Fruit fly (Drosophila melanogaster) whole organism, embryonic: Measurements from ENCODE around the gene CG6230.

Experiments
- Ada2b ChIP-seq: fragments of 200-800 bp; sonication (Bioruptor generic); IDR thresholded peaks from 2 replicates; pipeline ENCODE4 v1.3.6; 2022; ENCODE audit warnings: missing biosample characterization, missing genetic modification characterization
- Asciz ChIP-seq: fragments of 200-800 bp; sonication (Bioruptor generic); optimal IDR thresholded peaks from 2 replicates; lab custom pipeline; 2017; ENCODE audit warnings: missing biosample characterization, mild to moderate bottlenecking, missing genetic modification characterization, missing genetic modification reagents
- CG10267 ChIP-seq: fragments of 200-800 bp; sonication (Bioruptor generic); optimal IDR thresholded peaks from 2 replicates; lab custom pipeline; 2018; ENCODE audit warnings: missing biosample characterization, mild to moderate bottlenecking, missing genetic modification characterization, moderate library complexity
- CG11504 ChIP-seq: fragments of 200-800 bp; sonication (Bioruptor generic); optimal IDR thresholded peaks from 3 replicates; lab custom pipeline; 2019; ENCODE audit warnings: missing biosample characterization, mild to moderate bottlenecking, missing genetic modification characterization, moderate library complexity
- CG11723 ChIP-seq: fragments of 200-800 bp; sonication (Bioruptor generic); optimal IDR thresholded peaks from 2 replicates; lab custom pipeline; 2017; ENCODE audit warnings: missing biosample characterization, mild to moderate bottlenecking, missing genetic modification characterization
- CG12071 ChIP-seq: fragments of 200-800 bp; sonication (Bioruptor generic); optimal IDR thresholded peaks from 3 replicates; lab custom pipeline; 2018; ENCODE audit warnings: missing biosample characterization, mild to moderate bottlenecking, missing genetic modification characterization
- CG14965 ChIP-seq: fragments of 200-800 bp; sonication (Bioruptor generic); optimal IDR thresholded peaks from 2 replicates; lab custom pipeline; 2016; ENCODE audit warnings: missing biosample characterization, missing genetic modification characterization, borderline replicate concordance
- CG1602 ChIP-seq: fragments of 200-800 bp; sonication (Bioruptor generic); optimal IDR thresholded peaks from 3 replicates; lab custom pipeline; 2016; ENCODE audit warnings: missing biosample characterization, missing genetic modification characterization
- CG16815 ChIP-seq: fragments of 200-800 bp; sonication (Bioruptor generic); optimal IDR thresholded peaks from 3 replicates; lab custom pipeline; 2017; ENCODE audit warnings: missing biosample characterization, mild to moderate bottlenecking, missing genetic modification characterization
- CG17912 ChIP-seq: fragments of 200-800 bp; sonication (Bioruptor generic); optimal IDR thresholded peaks from 2 replicates; lab custom pipeline; 2018; ENCODE audit warnings: missing biosample characterization, mild to moderate bottlenecking, missing genetic modification characterization
- CG2712 ChIP-seq: fragments of 200-800 bp; optimal IDR thresholded peaks from 3 replicates; lab custom pipeline; 2019; ENCODE audit warnings: missing biosample characterization, mild to moderate bottlenecking, missing genetic modification characterization, moderate library complexity
- CG3065 ChIP-seq: fragments of 200-800 bp; sonication (Bioruptor generic); optimal IDR thresholded peaks from 2 replicates; lab custom pipeline; 2016; ENCODE audit warnings: missing biosample characterization, missing genetic modification characterization
- CG31365 ChIP-seq: fragments of 200-800 bp; sonication (Bioruptor generic); optimal IDR thresholded peaks from 2 replicates; lab custom pipeline; 2018; ENCODE audit warnings: missing biosample characterization, mild to moderate bottlenecking, missing genetic modification characterization
- CG3838 ChIP-seq: fragments of 200-800 bp; sonication (Bioruptor generic); optimal IDR thresholded peaks from 3 replicates; lab custom pipeline; 2016; ENCODE audit warnings: missing biosample characterization, missing genetic modification characterization
- CG4820 ChIP-seq: fragments of 200-800 bp; sonication (Bioruptor generic); optimal IDR thresholded peaks from 3 replicates; lab custom pipeline; 2016; ENCODE audit warnings: missing biosample characterization, missing genetic modification characterization
- CG5180 ChIP-seq: fragments of 200-800 bp; sonication (Bioruptor generic); optimal IDR thresholded peaks from 3 replicates; lab custom pipeline; 2017; ENCODE audit warnings: missing biosample characterization, missing genetic modification characterization, mild to moderate bottlenecking, moderate library complexity, missing genetic modification reagents
- CG6175 ChIP-seq: fragments of 200-800 bp; sonication (Bioruptor generic); IDR thresholded peaks from 3 replicates; pipeline ENCODE4 v1.3.6; 2022; ENCODE audit warnings: missing biosample characterization, missing genetic modification characterization
- CG7987 ChIP-seq: fragments of 200-800 bp; sonication (Bioruptor generic); optimal IDR thresholded peaks from 2 replicates; lab custom pipeline; 2018; ENCODE audit warnings: missing biosample characterization, mild to moderate bottlenecking, missing genetic modification characterization, moderate library complexity
- CG8089 ChIP-seq: fragments of 200-800 bp; sonication (Bioruptor generic); optimal IDR thresholded peaks from 3 replicates; lab custom pipeline; 2016; ENCODE audit warnings: missing biosample characterization, missing genetic modification characterization
- CG9609 ChIP-seq: fragments of 200-800 bp; sonication (Bioruptor generic); optimal IDR thresholded peaks from 3 replicates; lab custom pipeline; 2016; ENCODE audit warnings: missing biosample characterization, missing genetic modification characterization
- CG9817 ChIP-seq: fragments of 200-800 bp; sonication (Bioruptor generic); optimal IDR thresholded peaks from 2 replicates; lab custom pipeline; 2018; ENCODE audit warnings: missing biosample characterization, mild to moderate bottlenecking, missing genetic modification characterization, moderate library complexity
- CG9876 ChIP-seq: fragments of 200-800 bp; sonication (Bioruptor generic); optimal IDR thresholded peaks from 2 replicates; lab custom pipeline; 2016; ENCODE audit warnings: missing biosample characterization, missing genetic modification characterization
- Camta ChIP-seq: fragments of 200-800 bp; sonication (Bioruptor generic); optimal IDR thresholded peaks from 2 replicates; lab custom pipeline; 2016; ENCODE audit warnings: missing biosample characterization, missing genetic modification characterization
- Chrac-16 ChIP-seq: fragments of 200-800 bp; sonication (Bioruptor generic); optimal IDR thresholded peaks from 3 replicates; lab custom pipeline; 2016; ENCODE audit warnings: missing biosample characterization, missing genetic modification characterization
- CkIIα-i1 ChIP-seq: fragments of 200-800 bp; sonication (Bioruptor generic); IDR thresholded peaks from 2 replicates; pipeline ENCODE4 v1.3.6; 2022; ENCODE audit warnings: missing biosample characterization, missing genetic modification characterization
- Dfd ChIP-seq, 2 experiments: fragments of >200 bp; optimal IDR thresholded peaks; 2 replicates each; lab custom pipeline; 2017; ENCODE audit warnings: missing biosample characterization in 2 of 2, missing genetic modification characterization in 2 of 2
- ERR ChIP-seq: fragments of 200-800 bp; sonication (Bioruptor generic); optimal IDR thresholded peaks from 2 replicates; lab custom pipeline; 2016; ENCODE audit warnings: missing biosample characterization, missing genetic modification characterization
- Med ChIP-seq: fragments of 200-800 bp; sonication (Bioruptor generic); peaks from one replicate; lab custom pipeline; 2016; ENCODE audit warnings: missing biosample characterization, missing genetic modification characterization, mild to moderate bottlenecking, inconsistent platforms, moderate library complexity
- NC2α ChIP-seq: fragments of 200-800 bp; sonication (Bioruptor generic); optimal IDR thresholded peaks from 2 replicates; lab custom pipeline; 2016; ENCODE audit warnings: missing biosample characterization, missing genetic modification characterization
- Six4 ChIP-seq: fragments of 200-800 bp; sonication (Bioruptor generic); optimal IDR thresholded peaks from 2 replicates; lab custom pipeline; 2016; ENCODE audit warnings: missing biosample characterization, missing genetic modification characterization
- TFAM ChIP-seq: fragments of 200-800 bp; sonication (Bioruptor generic); optimal IDR thresholded peaks from 2 replicates; lab custom pipeline; 2017; ENCODE audit warnings: missing biosample characterization, missing genetic modification characterization, inconsistent platforms
- ato ChIP-seq: fragments of 200-800 bp; sonication (Bioruptor generic); IDR thresholded peaks from 2 replicates; pipeline ENCODE4 v1.3.6; 2022; ENCODE audit warnings: missing biosample characterization, missing genetic modification characterization; ENCODE audit not compliant: partially characterized antibody
- chinmo ChIP-seq: fragments of 200-800 bp; sonication (Bioruptor generic); IDR thresholded peaks from 4 replicates; pipeline ENCODE4 v1.3.6; 2022; ENCODE audit warnings: missing biosample characterization, missing genetic modification characterization; ENCODE audit not compliant: partially characterized antibody
- crc ChIP-seq: fragments of 200-800 bp; sonication (Bioruptor generic); optimal IDR thresholded peaks from 2 replicates; lab custom pipeline; 2016; ENCODE audit warnings: missing biosample characterization, missing genetic modification characterization
- croc ChIP-seq: fragments of 200-800 bp; sonication (Bioruptor generic); conservative IDR thresholded peaks from 3 replicates; pipeline ENCODE4 v1.3.6; 2022; ENCODE audit warnings: missing biosample characterization, missing genetic modification characterization
- fd96Cb ChIP-seq: fragments of 200-800 bp; sonication (Bioruptor generic); optimal IDR thresholded peaks from 2 replicates; lab custom pipeline; 2018; ENCODE audit warnings: missing biosample characterization, mild to moderate bottlenecking, missing genetic modification characterization, moderate library complexity
- grau ChIP-seq: fragments of 200-800 bp; optimal IDR thresholded peaks from 3 replicates; lab custom pipeline; 2019; ENCODE audit warnings: missing biosample characterization, mild to moderate bottlenecking, missing genetic modification characterization, moderate library complexity
- jumu ChIP-seq: fragments of 200-800 bp; sonication (Bioruptor generic); optimal IDR thresholded peaks from 3 replicates; lab custom pipeline; 2016; ENCODE audit warnings: missing biosample characterization, missing genetic modification characterization
- kah ChIP-seq: fragments of 200-800 bp; sonication (Bioruptor generic); optimal IDR thresholded peaks from 2 replicates; lab custom pipeline; 2018; ENCODE audit warnings: missing biosample characterization, mild to moderate bottlenecking, missing genetic modification characterization
- mirr ChIP-seq: fragments of 200-800 bp; sonication (Bioruptor generic); optimal IDR thresholded peaks from 3 replicates; lab custom pipeline; 2018; ENCODE audit warnings: missing biosample characterization, mild to moderate bottlenecking, missing genetic modification characterization
- odd ChIP-seq: fragments of 200-800 bp; sonication (Bioruptor generic); optimal IDR thresholded peaks from 2 replicates; lab custom pipeline; 2017; ENCODE audit warnings: missing biosample characterization, mild to moderate bottlenecking, missing genetic modification characterization
- onecut ChIP-seq: fragments of 200-800 bp; sonication (Bioruptor generic); IDR thresholded peaks from 2 replicates; pipeline ENCODE4 v1.3.6; 2022; ENCODE audit warnings: missing biosample characterization, missing genetic modification characterization
- p53 ChIP-seq: fragments of 200-800 bp; sonication (Bioruptor generic); optimal IDR thresholded peaks from 2 replicates; lab custom pipeline; 2016; ENCODE audit warnings: missing biosample characterization, missing genetic modification characterization
- pb ChIP-seq: fragments of 200-800 bp; sonication (Bioruptor generic); optimal IDR thresholded peaks from 3 replicates; lab custom pipeline; 2016; ENCODE audit warnings: missing biosample characterization, missing genetic modification characterization
- pros ChIP-seq: fragments of 200-800 bp; sonication (Bioruptor generic); optimal IDR thresholded peaks from 3 replicates; lab custom pipeline; 2019; ENCODE audit warnings: missing biosample characterization, mild to moderate bottlenecking, missing genetic modification characterization, moderate library complexity
- ranshi ChIP-seq: fragments of 200-800 bp; sonication (Bioruptor generic); IDR thresholded peaks from 2 replicates; pipeline ENCODE4 v1.3.6; 2022; ENCODE audit warnings: missing biosample characterization, missing genetic modification characterization
- slbo ChIP-seq: fragments of 200-800 bp; sonication (Bioruptor generic); IDR thresholded peaks from 2 replicates; pipeline ENCODE4 v1.3.6; 2022; ENCODE audit warnings: missing biosample characterization, missing genetic modification characterization
- slp2 ChIP-seq: fragments of 200-800 bp; sonication (Bioruptor generic); optimal IDR thresholded peaks from 2 replicates; lab custom pipeline; 2016; ENCODE audit warnings: missing biosample characterization, missing genetic modification characterization
- yki ChIP-seq: fragments of >200 bp; optimal IDR thresholded peaks from 3 replicates; lab custom pipeline; 2018
- zfh1 ChIP-seq: fragments of 200-800 bp; sonication (Bioruptor generic); IDR thresholded peaks from 3 replicates; pipeline ENCODE4 v1.3.6; 2022; ENCODE audit warnings: missing biosample characterization, missing genetic modification characterization

CG6230 gene

dm6 chr2L:11130151-11131008 is 10.3 kb upstream of the CG6230 start, which contains the start of the genes RfC38 and CG4751 (continued):
- TF ChIP-seq ERR (GFP tag; lab: Kevin White, UChicago) (no peak), jumu (GFP tag; lab: Kevin White, UChicago) (no peak), Dfd (GFP tag; optimal IDR thresholded peaks at IDR 0.05; lab: Kevin White, UChicago) (no peak), kah (no peak), CG2712 (tag; lab: Kevin White, UChicago) (no peak), slbo (GFP tag; lab: Robert Waterston, UW) (0 out of 2 replicates have a peak, but pooled peaks have one; percentile 6), CG4820 (GFP tag; lab: Kevin White, UChicago) (no peak), Med (GFP tag; lab: Kevin White, UChicago) (peak; percentile 73), TFAM (GFP tag; lab: Kevin White, UChicago) (no peak), CG8089 (GFP tag; lab: Kevin White, UChicago) (no peak), CG1602 (GFP tag; lab: Kevin White, UChicago) (no peak), pb (peak; percentile 4), pros (GFP tag; lab: Kevin White, UChicago) (no peak), slp2 (GFP tag; lab: Kevin White, UChicago) (no peak), CG16815 (GFP tag; lab: Kevin White, UChicago) (no peak), CG11504 (tag; lab: Kevin White, UChicago) (no peak), CG6175 (GFP tag; lab: Robert Waterston, UW) (no peak), CG7987 (GFP tag; lab: Kevin White, UChicago) (no peak), Chrac-16 (GFP tag; lab: Kevin White, UChicago) (no peak), CG9817 (tag; lab: Kevin White, UChicago) (peak; percentile 3), NC2α (GFP tag; lab: Kevin White, UChicago) (no peak), CG9609 (GFP tag; lab: Kevin White, UChicago) (no peak), CG14965 (no peak), grau (tag; lab: Kevin White, UChicago) (no peak), ato (GFP tag; lab: Robert Waterston, UW) (no peak), Asciz (GFP tag; lab: Kevin White, UChicago) (no peak), odd (GFP tag; lab: Kevin White, UChicago) (no peak), Six4 (GFP tag; lab: Kevin White, UChicago) (no peak), mirr (GFP tag; lab: Kevin White, UChicago) (no peak), fd96Cb (tag; lab: Kevin White, UChicago) (no peak), CG11723 (GFP tag; lab: Kevin White, UChicago) (no peak), CG31365 (tag; lab: Kevin White, UChicago) (no peak), yki (lab: Kevin White, UChicago) (no peak), CkIIα-i1 (no peak; the same call in 1 of the 2 replicates), Camta (GFP tag; lab: Kevin White, UChicago) (no peak), p53 (peak; percentile 19), CG12071 (no peak), CG3838 (GFP tag; lab: Kevin White, UChicago) (no peak), ranshi (no peak), chinmo (GFP tag; lab: Robert Waterston, UW) (0 out of 4 replicates have a peak, but pooled peaks have one; percentile 57), crc (GFP tag; lab: Kevin White, UChicago) (no peak), CG5180 (GFP tag; lab: Kevin White, UChicago) (no peak), zfh1 (no peak), CG9876 (GFP tag; lab: Kevin White, UChicago) (no peak), croc (GFP tag; lab: Robert Waterston, UW) (no peak), CG10267 (tag; lab: Kevin White, UChicago) (peak; percentile 56), CG17912 (GFP tag; lab: Kevin White, UChicago) (no peak), CG3065 (GFP tag; lab: Kevin White, UChicago) (no peak), Ada2b (no peak), onecut (GFP tag; lab: Robert Waterston, UW) (no peak)
